Fruit fly (Drosophila melanogaster) whole organism, embryonic: ENCODE results near the gene REG.

Experiments used
- CG12219 ChIP-seq: fragments of 200-800 bp; sonication (Bioruptor generic); optimal IDR thresholded peaks from 3 replicates; lab custom pipeline; 2018; ENCODE audit warnings: missing biosample characterization, mild to moderate bottlenecking, missing genetic modification characterization
- HLH4C ChIP-seq: fragments of 200-800 bp; sonication (Bioruptor generic); IDR thresholded peaks from 3 replicates; pipeline ENCODE4 v1.3.6; 2022; ENCODE audit warnings: missing biosample characterization, missing genetic modification characterization; ENCODE audit not compliant: partially characterized antibody
- aop ChIP-seq: fragments of 200-800 bp; sonication (Bioruptor generic); IDR thresholded peaks from 2 replicates; pipeline ENCODE4 v1.3.6; 2022; ENCODE audit warnings: missing biosample characterization, missing genetic modification characterization
- fd3F ChIP-seq: fragments of 200-800 bp; sonication (Bioruptor generic); optimal IDR thresholded peaks from 2 replicates; lab custom pipeline; 2018; ENCODE audit warnings: missing biosample characterization, mild to moderate bottlenecking, missing genetic modification characterization, moderate library complexity
- gsb-n ChIP-seq: fragments of 200-800 bp; sonication (Bioruptor generic); optimal IDR thresholded peaks from 3 replicates; lab custom pipeline; 2018; ENCODE audit warnings: missing biosample characterization, mild to moderate bottlenecking, missing genetic modification characterization

dm6 chrX:13211357-13212137, 578 bp upstream of the REG start, which contains the start of gene sno:
- no peak for TF ChIP-seq aop (GFP tag; lab: Robert Waterston, UW)
- TF ChIP-seq fd3F (GFP tag; lab: Kevin White, UChicago): no peak
- no peak for TF ChIP-seq gsb-n
- peak; percentile 82 for TF ChIP-seq HLH4C (GFP tag; lab: Robert Waterston, UW)
- TF ChIP-seq CG12219 (GFP tag; lab: Kevin White, UChicago): no peak
